Fruit fly (Drosophila melanogaster): ENCODE data around the gene Rat1.
A peak's percentile ranks its signal among the peaks of the same experiment; 100 is the strongest.

The Rat1 gene

DNA sequence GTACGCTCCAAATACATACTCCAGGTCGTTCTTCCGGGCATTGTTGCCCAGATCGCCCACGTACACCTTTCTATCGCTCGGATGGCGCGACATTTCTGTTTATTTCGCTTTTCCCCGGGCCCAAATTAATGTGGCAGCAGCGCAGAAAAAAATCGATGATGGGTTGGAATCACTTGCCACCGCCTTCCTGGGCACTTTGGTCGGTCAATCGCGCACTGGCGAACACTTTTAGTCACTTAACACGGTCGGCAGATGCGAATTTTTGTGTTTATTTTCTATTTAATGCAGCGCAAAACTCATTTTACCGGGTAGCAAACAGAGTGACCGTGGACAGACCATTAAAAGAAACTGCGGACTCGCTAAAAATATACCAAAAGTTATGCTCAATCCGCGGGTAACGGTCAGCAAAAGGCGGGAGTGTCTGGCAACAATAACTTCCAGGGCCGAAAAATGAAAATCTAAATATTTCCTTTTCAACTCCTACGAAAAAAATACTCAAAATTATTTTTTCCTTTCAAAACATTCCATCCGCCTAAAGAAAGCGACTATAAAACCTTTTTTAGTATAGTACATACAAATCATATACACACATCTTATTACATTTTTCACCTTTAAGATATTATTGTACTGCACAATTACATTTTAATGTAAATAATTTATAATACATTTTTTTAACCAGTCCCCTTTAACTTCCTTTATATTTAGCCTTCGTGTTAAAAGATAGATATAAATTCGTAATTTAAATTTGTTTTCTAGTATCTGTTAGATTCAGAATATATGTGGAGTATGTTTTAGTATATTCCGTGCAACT is 12.2 kb downstream of the Rat1 start, which contains the start of gene x16 (continued):
- peak; percentile 18 for TF ChIP-seq CG12391 (tag; optimal IDR thresholded peaks at IDR 0.05)
- TF ChIP-seq CG3847 (GFP tag; IDR thresholded peaks at IDR 0.05), result peak; percentile 36; the same call in 1 of the 2 replicates
- 0 out of 2 replicates have a peak, but pooled peaks have one; percentile 10 for TF ChIP-seq sisA (GFP tag; IDR thresholded peaks at IDR 0.05)
- no peak for TF ChIP-seq CG14860 (GFP tag; IDR thresholded peaks at IDR 0.05; ENCODE audit: partially characterized antibody)
- TF ChIP-seq HmgD (GFP tag; optimal IDR thresholded peaks at IDR 0.05), result no peak
- TF ChIP-seq fu2 (GFP tag; optimal IDR thresholded peaks at IDR 0.05), result peak; percentile 8
- 0 out of 3 replicates have a peak, but pooled peaks have one; percentile 12 for TF ChIP-seq CG34422 (GFP tag; IDR thresholded peaks at IDR 0.05)
- peak; percentile 56 for TF ChIP-seq CG3995 (GFP tag; optimal IDR thresholded peaks at IDR 0.05)
- TF ChIP-seq CG6791 (GFP tag; IDR thresholded peaks at IDR 0.05; ENCODE audit: partially characterized antibody), result no peak
- TF ChIP-seq CG11695 (GFP tag; IDR thresholded peaks at IDR 0.05), result no peak
- peak; percentile 68 for TF ChIP-seq Myb (GFP tag; optimal IDR thresholded peaks at IDR 0.05)
- TF ChIP-seq CG13296 (GFP tag; optimal IDR thresholded peaks at IDR 0.05), result no peak
- peak; percentile 50 for TF ChIP-seq CG14710 (tag; optimal IDR thresholded peaks at IDR 0.05)
- TF ChIP-seq CG9932 (GFP tag; IDR thresholded peaks at IDR 0.05), result peak; percentile 37; the same call in 1 of the 2 replicates
- TF ChIP-seq nmo (GFP tag; optimal IDR thresholded peaks at IDR 0.05), result peak; percentile 30
- TF ChIP-seq gsb-n (tag; optimal IDR thresholded peaks at IDR 0.05), result peak; percentile 16
- TF ChIP-seq sob (GFP tag; IDR thresholded peaks at IDR 0.05), result no peak
- TF ChIP-seq CG11504 (tag; optimal IDR thresholded peaks at IDR 0.05), result peak; percentile 35
- TF ChIP-seq CG9817 (tag; optimal IDR thresholded peaks at IDR 0.05), result no peak
- no peak for TF ChIP-seq CG4328 (GFP tag; optimal IDR thresholded peaks at IDR 0.05)
- peak; percentile 77 for TF ChIP-seq CG9797 (GFP tag; optimal IDR thresholded peaks at IDR 0.05)
- peak; percentile 10 for TF ChIP-seq Hsf (GFP tag; optimal IDR thresholded peaks at IDR 0.05)
- peak; percentile 3 for TF ChIP-seq Hr3 (GFP tag; optimal IDR thresholded peaks at IDR 0.05)
- TF ChIP-seq CoRest (tag; optimal IDR thresholded peaks at IDR 0.05), result no peak
- TF ChIP-seq CG4617 (GFP tag; optimal IDR thresholded peaks at IDR 0.05; ENCODE audit: borderline replicate concordance), result peak; percentile 45
- peak; percentile 56 for TF ChIP-seq pzg (GFP tag; optimal IDR thresholded peaks at IDR 0.05)
- TF ChIP-seq Stat92E (GFP tag; optimal IDR thresholded peaks at IDR 0.05), result no peak
- TF ChIP-seq E2f2 (GFP tag; IDR thresholded peaks at IDR 0.05), result peak; percentile 54
- TF ChIP-seq Dp (GFP tag; optimal IDR thresholded peaks at IDR 0.05), result peak; percentile 51
- no peak for TF ChIP-seq Six4 (GFP tag; optimal IDR thresholded peaks at IDR 0.05)
- no peak for TF ChIP-seq peb (GFP tag; IDR thresholded peaks at IDR 0.05)
- peak; percentile 35 for TF ChIP-seq Ets97D (GFP tag; optimal IDR thresholded peaks at IDR 0.05)
- peak; percentile 10 for TF ChIP-seq Med (GFP tag)
- 0 out of 3 replicates have a peak, but pooled peaks have one; percentile 2 for TF ChIP-seq Dbx (GFP tag; IDR thresholded peaks at IDR 0.05)
- no peak for TF ChIP-seq CG10209 (GFP tag; optimal IDR thresholded peaks at IDR 0.05)
- 0 out of 2 replicates have a peak, but pooled peaks have one; percentile 10 for TF ChIP-seq NFAT (GFP tag; IDR thresholded peaks at IDR 0.05)
- no peak for TF ChIP-seq Xrp1 (GFP tag; IDR thresholded peaks at IDR 0.05)
- TF ChIP-seq MBD-R2 (GFP tag; IDR thresholded peaks at IDR 0.05), result peak; percentile 39
- no peak for TF ChIP-seq dmrt99B (tag; optimal IDR thresholded peaks at IDR 0.05)
- peak; percentile 7 for TF ChIP-seq MESR4 (GFP tag; optimal IDR thresholded peaks at IDR 0.05)
- peak; percentile 10 for TF ChIP-seq CG30403 (GFP tag; optimal IDR thresholded peaks at IDR 0.05)
- TF ChIP-seq Sry-δ (GFP tag; optimal IDR thresholded peaks at IDR 0.05), result peak; percentile 5
- peak; percentile 85 for TF ChIP-seq gfzf (GFP tag; optimal IDR thresholded peaks at IDR 0.05)
- TF ChIP-seq Nf-YA (GFP tag; IDR thresholded peaks at IDR 0.05), result no peak
- no peak for TF ChIP-seq knrl (GFP tag; IDR thresholded peaks at IDR 0.05; ENCODE audit: partially characterized antibody)
- 0 out of 2 replicates have a peak, but pooled peaks have one; percentile 14 for TF ChIP-seq ssp (GFP tag; IDR thresholded peaks at IDR 0.05)
- TF ChIP-seq Xbp1 (GFP tag; optimal IDR thresholded peaks at IDR 0.05), result peak; percentile 10
- TF ChIP-seq lilli (GFP tag; optimal IDR thresholded peaks at IDR 0.05), result no peak
